Worm (Caenorhabditis elegans) whole organism, mixed stage, embryonic: ENCODE data around the gene C32B5.7.
"Not testable (repeated sequence)": the region's sequence is repeated elsewhere in the genome, so short reads cannot be mapped to it uniquely, and the experiment has no call there.

ENCODE experiments used
- M03D4.4 ChIP-seq: sonication (generic microtip); optimal IDR thresholded peaks from 2 replicates; lab custom pipeline; 2017; ENCODE audit warnings: mild to moderate bottlenecking, missing genetic modification characterization, missing compliant biosample characterization
- blmp-1 ChIP-seq: fragments of 150-350 bp; optimal IDR thresholded peaks from 2 replicates; lab custom pipeline; 2014; ENCODE audit warnings: missing biosample characterization, missing genetic modification characterization
- ceh-43 ChIP-seq: fragments of 200-800 bp; sonication (Bioruptor generic); optimal IDR thresholded peaks from 2 replicates; lab custom pipeline; 2018; ENCODE audit warnings: mild to moderate bottlenecking, missing genetic modification characterization, moderate library complexity, missing compliant biosample characterization
- ceh-83 ChIP-seq: fragments of 200-800 bp; sonication (Bioruptor generic); optimal IDR thresholded peaks from 2 replicates; lab custom pipeline; 2018; ENCODE audit warnings: mild to moderate bottlenecking, missing genetic modification characterization, missing compliant biosample characterization
- cnd-1 ChIP-seq: fragments of 200-800 bp; sonication (Bioruptor generic); optimal IDR thresholded peaks from 2 replicates; lab custom pipeline; 2018; ENCODE audit warnings: mild to moderate bottlenecking, missing genetic modification characterization, missing compliant biosample characterization
- drap-1 ChIP-seq: fragments of 200-800 bp; sonication (Bioruptor generic); optimal IDR thresholded peaks from 3 replicates; lab custom pipeline; 2018; ENCODE audit warnings: mild to moderate bottlenecking, missing genetic modification characterization, missing compliant biosample characterization
- elt-1 ChIP-seq: sonication (generic microtip); optimal IDR thresholded peaks from 2 replicates; lab custom pipeline; 2017; ENCODE audit warnings: missing genetic modification characterization, mild to moderate bottlenecking, missing compliant biosample characterization, antibody characterized with exemption, moderate library complexity, borderline replicate concordance; ENCODE audit not compliant: insufficient read depth
- elt-3 ChIP-seq: fragments of 150-350 bp; optimal IDR thresholded peaks from 2 replicates; lab custom pipeline; 2014; ENCODE audit warnings: missing biosample characterization, missing genetic modification characterization
- hlh-1 ChIP-seq: fragments of 150-350 bp; optimal IDR thresholded peaks from 2 replicates; lab custom pipeline; 2014; ENCODE audit warnings: missing biosample characterization, missing genetic modification reagents, missing genetic modification characterization
- lin-13 ChIP-seq: fragments of 150-350 bp; optimal IDR thresholded peaks from 2 replicates; lab custom pipeline; 2014; ENCODE audit warnings: missing biosample characterization, missing genetic modification characterization
- lsy-2 ChIP-seq: fragments of 150-350 bp; optimal IDR thresholded peaks from 2 replicates; lab custom pipeline; 2014; ENCODE audit warnings: missing biosample characterization, missing genetic modification characterization
- mep-1 ChIP-seq: fragments of 150-350 bp; optimal IDR thresholded peaks from 2 replicates; lab custom pipeline; 2017; ENCODE audit warnings: missing biosample characterization, missing genetic modification reagents, missing genetic modification characterization, inconsistent platforms
- nhr-12 ChIP-seq: fragments of 150-350 bp; optimal IDR thresholded peaks from 2 replicates; lab custom pipeline; 2014; ENCODE audit warnings: missing biosample characterization, missing genetic modification characterization
- nhr-2 ChIP-seq: fragments of 150-350 bp; optimal IDR thresholded peaks from 2 replicates; lab custom pipeline; 2014; ENCODE audit warnings: missing biosample characterization, missing genetic modification characterization
- nhr-76 ChIP-seq: sonication (generic microtip); optimal IDR thresholded peaks from 2 replicates; lab custom pipeline; 2017; ENCODE audit warnings: missing biosample characterization, missing genetic modification characterization
- sem-2 ChIP-seq: fragments of 200-800 bp; sonication (Bioruptor generic); optimal IDR thresholded peaks from 2 replicates; lab custom pipeline; 2018; ENCODE audit warnings: mild to moderate bottlenecking, missing genetic modification characterization, missing compliant biosample characterization
- unc-120 ChIP-seq: sonication (generic microtip); optimal IDR thresholded peaks from 2 replicates; lab custom pipeline; 2017; ENCODE audit warnings: missing genetic modification characterization, missing compliant biosample characterization; ENCODE audit not compliant: poor library complexity, severe bottlenecking
- unc-39 ChIP-seq: fragments of 150-350 bp; optimal IDR thresholded peaks from 2 replicates; lab custom pipeline; 2014; ENCODE audit warnings: missing biosample characterization, missing genetic modification characterization
- zip-8 ChIP-seq: fragments of 150-350 bp; optimal IDR thresholded peaks from 2 replicates; lab custom pipeline; 2014; ENCODE audit warnings: missing biosample characterization, missing genetic modification characterization

Gene C32B5.7

DNA sequence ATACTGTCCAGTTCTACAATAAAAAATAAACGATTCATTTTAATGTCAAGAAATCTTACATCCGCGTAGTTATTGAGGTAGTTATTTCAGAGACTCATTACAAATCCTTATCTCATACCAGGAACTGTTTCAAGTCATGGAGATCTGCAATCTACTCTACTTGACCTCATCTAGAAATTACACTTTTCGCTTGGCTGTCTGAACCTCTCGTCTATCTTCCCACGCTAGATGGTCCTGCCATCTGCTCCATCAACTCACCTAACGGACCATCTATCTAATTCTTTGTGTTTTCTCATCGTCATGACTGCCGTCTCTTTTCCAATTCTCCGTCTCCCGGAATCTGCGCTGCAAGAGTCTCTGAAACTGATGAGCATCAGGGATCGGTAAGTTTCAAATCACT lies 33.9 kb downstream of the C32B5.7 start, which contains the start of gene F45D11.7:
Gene F45D11.7 (plus strand): TSS at position 301 of the 400 bp plus-strand sequence.
- TF ChIP-seq cnd-1; hlh-1 (tag; lab: Kevin White, UChicago); zip-8 (tag; lab: Kevin White, UChicago): not testable (repeated sequence)

DNA sequence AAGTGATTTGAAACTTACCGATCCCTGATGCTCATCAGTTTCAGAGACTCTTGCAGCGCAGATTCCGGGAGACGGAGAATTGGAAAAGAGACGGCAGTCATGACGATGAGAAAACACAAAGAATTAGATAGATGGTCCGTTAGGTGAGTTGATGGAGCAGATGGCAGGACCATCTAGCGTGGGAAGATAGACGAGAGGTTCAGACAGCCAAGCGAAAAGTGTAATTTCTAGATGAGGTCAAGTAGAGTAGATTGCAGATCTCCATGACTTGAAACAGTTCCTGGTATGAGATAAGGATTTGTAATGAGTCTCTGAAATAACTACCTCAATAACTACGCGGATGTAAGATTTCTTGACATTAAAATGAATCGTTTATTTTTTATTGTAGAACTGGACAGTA lies 35.8 kb downstream of the C32B5.7 start, which contains the start of gene F45D11.11:
Gene F45D11.11 (minus strand): TSS at position 101 of the 400 bp plus-strand sequence.
- TF ChIP-seq nhr-12; nhr-76 (tag; lab: Kevin White, UChicago); elt-1 (tag; lab: Kevin White, UChicago): not testable (repeated sequence)

DNA sequence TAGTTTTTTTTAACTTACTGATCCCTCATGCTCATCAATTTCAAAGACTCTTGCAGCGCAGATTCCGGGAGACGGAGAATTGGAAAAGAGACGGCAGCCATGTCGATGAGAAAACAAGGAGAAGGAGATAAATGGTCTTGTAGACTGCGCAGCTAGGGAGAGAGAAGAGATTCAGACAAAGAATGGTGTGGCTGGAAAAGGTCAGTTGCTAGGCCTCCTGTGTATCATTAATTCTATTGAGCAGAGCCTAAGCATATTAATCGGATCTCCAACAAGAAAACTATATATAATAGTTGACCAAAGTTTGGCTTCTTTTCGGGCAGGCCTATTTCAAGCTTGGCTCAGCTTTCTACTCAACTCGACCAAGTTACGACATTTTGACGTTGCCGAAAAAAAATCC lies 39.2 kb downstream of the C32B5.7 start, which contains the start of gene fbxb-29:
Gene fbxb-29 (minus strand): TSS at position 101 of the 400 bp plus-strand sequence.
- no peak for TF ChIP-seq nhr-2
- no peak for TF ChIP-seq mep-1
- TF ChIP-seq lsy-2 (tag; lab: Kevin White, UChicago) = no peak
- no peak for TF ChIP-seq sem-2 (GFP tag; lab: Kevin White, UChicago)
- no peak for TF ChIP-seq unc-120
- TF ChIP-seq lin-13 (tag; lab: Kevin White, UChicago) = no peak

DNA sequence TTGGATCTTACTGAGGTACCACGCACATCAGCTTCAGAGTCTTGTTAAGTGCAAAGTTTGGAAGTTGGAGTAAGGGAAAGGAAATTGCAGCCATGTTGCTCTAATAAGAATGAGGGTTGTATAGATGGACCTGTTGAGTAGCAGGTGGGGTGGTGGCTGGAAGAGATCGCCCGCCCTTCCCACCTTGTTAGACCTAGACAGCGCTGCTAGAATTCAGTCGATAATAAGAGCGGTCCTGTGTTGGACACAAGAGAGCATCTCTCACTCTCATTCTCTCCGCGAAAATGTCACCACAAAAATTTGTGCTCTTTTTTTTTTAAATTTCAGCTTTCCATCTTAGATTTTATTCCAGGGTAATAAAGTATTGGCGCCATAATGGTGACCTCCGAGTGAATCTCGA lies 41.0 kb downstream of the C32B5.7 start, which contains the start of the genes fbxb-30 and F45D11.5:
Gene fbxb-30 (minus strand): TSS at position 101 of the 400 bp plus-strand sequence.
Gene F45D11.5 (plus strand): TSS at position 352 of the 400 bp plus-strand sequence.
- TF ChIP-seq blmp-1 (tag; lab: Kevin White, UChicago) = no peak
- TF ChIP-seq M03D4.4 (tag; lab: Kevin White, UChicago) = no peak
- TF ChIP-seq cnd-1 = no peak
- no peak for TF ChIP-seq drap-1 (GFP tag; lab: Kevin White, UChicago)
- no peak for TF ChIP-seq elt-3 (tag; lab: Kevin White, UChicago)
- TF ChIP-seq elt-1 (tag; lab: Kevin White, UChicago) = no peak
- TF ChIP-seq lin-13 (tag; lab: Kevin White, UChicago) = no peak
- TF ChIP-seq unc-39 (tag; lab: Kevin White, UChicago) = no peak

DNA sequence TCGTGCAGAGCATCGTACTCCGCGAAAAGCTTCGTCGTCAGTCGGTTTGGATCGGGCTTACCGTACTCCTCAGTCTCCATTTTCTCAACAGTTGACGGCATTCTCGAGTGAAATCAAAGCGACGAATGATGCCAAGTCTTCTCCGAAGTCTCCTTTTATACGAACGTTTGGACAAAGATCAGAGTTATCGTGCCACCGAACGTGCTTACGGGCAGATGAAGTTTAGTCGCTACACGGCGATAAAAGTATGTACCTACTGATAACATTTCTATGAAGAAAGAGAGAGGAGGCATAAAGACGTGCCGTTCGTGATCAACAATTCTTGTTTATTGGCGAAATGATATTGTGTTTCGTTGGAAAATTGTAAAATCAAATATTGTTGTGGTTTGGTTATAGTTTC lies 46.0 kb downstream of the C32B5.7 start, which contains the start of gene F45D11.14:
Gene F45D11.14 (minus strand): TSS at position 101 of the 400 bp plus-strand sequence.
- not testable (repeated sequence) for TF ChIP-seq ceh-83; ceh-43 (GFP tag; lab: Kevin White, UChicago); unc-39 (tag; lab: Kevin White, UChicago)
